Fruit fly (Drosophila melanogaster): Measurements from ENCODE around the gene CG46383.

DNA sequence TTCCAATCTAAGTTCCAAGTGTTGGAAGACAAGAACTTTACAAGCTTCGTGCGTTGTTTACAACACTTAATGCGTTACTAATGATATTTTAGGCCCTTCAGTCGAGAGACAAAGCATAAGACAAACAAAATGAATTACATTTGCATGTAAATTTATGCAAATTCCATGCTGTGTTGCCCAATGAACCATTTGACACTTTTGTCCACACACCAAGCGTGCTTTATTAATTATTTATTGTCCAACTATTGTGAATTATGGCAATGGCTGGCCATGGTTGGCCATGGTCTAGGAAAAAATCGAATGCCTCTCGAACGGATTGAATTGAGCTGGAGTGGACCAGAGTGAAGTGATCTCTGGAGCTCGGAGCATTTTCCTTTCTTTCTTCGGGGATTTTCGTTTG lies 22.6 kb downstream of the CG46383 start:
- TF ChIP-seq CG8478 (optimal IDR thresholded peaks at IDR 0.05) (no peak), CTCF (optimal IDR thresholded peaks at IDR 0.05) (no peak)
